Worm (Caenorhabditis elegans): Measurements from ENCODE around the gene sdpn-1.

The sdpn-1 gene

ce11 chrX:7997968-7998367, at the start of gene sdpn-1:
Gene sdpn-1, minus strand, starts transcription at chrX:7998229.
- no peak for TF ChIP-seq mdl-1 (tag; optimal IDR thresholded peaks at IDR 0.05)
- TF ChIP-seq fos-1 (tag; optimal IDR thresholded peaks at IDR 0.05) = peak; percentile 54

ce11 chrX:8045152-8045551, 47.1 kb upstream of the sdpn-1 start, which contains the start of gene C18A11.4:
Gene C18A11.4, plus strand, starts transcription at chrX:8045518.
- TF ChIP-seq mdl-1 (tag; optimal IDR thresholded peaks at IDR 0.05) (no peak), mab-5 (tag; optimal IDR thresholded peaks at IDR 0.05) (no peak), blmp-1 (tag; optimal IDR thresholded peaks at IDR 0.05; ENCODE audit: insufficient read depth) (peak; percentile 79), nhr-25 (tag; optimal IDR thresholded peaks at IDR 0.05) (no peak)

- no peak for TF ChIP-seq lin-39 (tag; optimal IDR thresholded peaks at IDR 0.05)
- no peak for TF ChIP-seq ceh-82 (tag; optimal IDR thresholded peaks at IDR 0.05)
- TF ChIP-seq nhr-12 (tag; optimal IDR thresholded peaks at IDR 0.05) = no peak
- no peak for TF ChIP-seq ceh-16 (tag; optimal IDR thresholded peaks at IDR 0.05)
- TF ChIP-seq lin-13 (GFP tag; optimal IDR thresholded peaks at IDR 0.05) = no peak
- no peak for TF ChIP-seq F13H6.1 (tag; optimal IDR thresholded peaks at IDR 0.05)
- TF ChIP-seq zag-1 (tag; optimal IDR thresholded peaks at IDR 0.05) = no peak
Measured at ce11 chrX:8040967-8041366, 42.9 kb upstream of the sdpn-1 start, which contains the start of gene xol-1. Gene xol-1, plus strand, starts transcription at chrX:8041313.

- TF ChIP-seq mab-5 (tag; optimal IDR thresholded peaks at IDR 0.05) = no peak
- no peak for TF ChIP-seq C34F6.9 (tag; optimal IDR thresholded peaks at IDR 0.05)
- TF ChIP-seq ztf-1 (GFP tag; conservative IDR thresholded peaks at IDR 0.05) = no peak
- TF ChIP-seq ztf-11 (tag; optimal IDR thresholded peaks at IDR 0.05) = no peak
- no peak for TF ChIP-seq lsy-2 (tag; optimal IDR thresholded peaks at IDR 0.05)
- TF ChIP-seq R02D3.7 (tag; optimal IDR thresholded peaks at IDR 0.05) = no peak
- TF ChIP-seq lin-11 (tag; optimal IDR thresholded peaks at IDR 0.05) = no peak
- no peak for TF ChIP-seq alr-1 (tag; optimal IDR thresholded peaks at IDR 0.05)
- no peak for TF ChIP-seq zag-1 (tag; optimal IDR thresholded peaks at IDR 0.05)
- no peak for TF ChIP-seq F13H6.1 (tag; optimal IDR thresholded peaks at IDR 0.05)
- TF ChIP-seq elt-3 (tag; optimal IDR thresholded peaks at IDR 0.05) = no peak
- no peak for TF ChIP-seq ztf-4 (tag; optimal IDR thresholded peaks at IDR 0.05)
- no peak for TF ChIP-seq sem-4 (tag; optimal IDR thresholded peaks at IDR 0.05)
- TF ChIP-seq crh-2 (tag; optimal IDR thresholded peaks at IDR 0.05) = no peak
- TF ChIP-seq nhr-21 (tag; optimal IDR thresholded peaks at IDR 0.05) = no peak
Measured at ce11 chrX:8037365-8037764, 39.3 kb upstream of the sdpn-1 start.

- TF ChIP-seq skn-1 (tag; optimal IDR thresholded peaks at IDR 0.05) (peak; percentile 95), alr-1 (tag; optimal IDR thresholded peaks at IDR 0.05) (no peak), unc-55 (GFP tag; optimal IDR thresholded peaks at IDR 0.05) (peak; percentile 99), mdl-1 (tag; optimal IDR thresholded peaks at IDR 0.05) (peak; percentile 94 to 96), nhr-237 (tag; optimal IDR thresholded peaks at IDR 0.05) (peak; percentile 97), sem-4 (tag; optimal IDR thresholded peaks at IDR 0.05) (peak; percentile 98), unc-39 (tag; optimal IDR thresholded peaks at IDR 0.05) (no peak), nhr-10 (tag; optimal IDR thresholded peaks at IDR 0.05) (peak; percentile 99), fos-1 (tag; optimal IDR thresholded peaks at IDR 0.05) (peak; percentile 98), lin-11 (tag; optimal IDR thresholded peaks at IDR 0.05) (peak; percentile 86), nhr-21 (tag; optimal IDR thresholded peaks at IDR 0.05) (peak; percentile 100), mab-5 (tag; optimal IDR thresholded peaks at IDR 0.05) (peak; percentile 99), R02D3.7 (tag; optimal IDR thresholded peaks at IDR 0.05) (peak; percentile 78), aly-2 (tag; optimal IDR thresholded peaks at IDR 0.05) (no peak), nhr-12 (tag; optimal IDR thresholded peaks at IDR 0.05) (peak; percentile 66), ztf-4 (tag; optimal IDR thresholded peaks at IDR 0.05) (peak; percentile 99), nhr-129 (tag; optimal IDR thresholded peaks at IDR 0.05) (peak; percentile 100), lin-39 (tag; optimal IDR thresholded peaks at IDR 0.05) (peak; percentile 98), lsy-2 (tag; optimal IDR thresholded peaks at IDR 0.05) (peak; percentile 95 to 97), ama-1 (optimal IDR thresholded peaks at IDR 0.05) (peak; percentile 84), ztf-1 (GFP tag; conservative IDR thresholded peaks at IDR 0.05) (peak; percentile 80; the same call in 1 of the 2 replicates), sma-9 (GFP tag; optimal IDR thresholded peaks at IDR 0.05) (peak; percentile 98), sma-9 (tag; optimal IDR thresholded peaks at IDR 0.05) (no peak), F13H6.1 (tag; optimal IDR thresholded peaks at IDR 0.05) (peak; percentile 99), nhr-11 (tag; optimal IDR thresholded peaks at IDR 0.05) (peak; percentile 55), sma-3 (GFP tag; optimal IDR thresholded peaks at IDR 0.05) (peak; percentile 99), crh-2 (tag; optimal IDR thresholded peaks at IDR 0.05) (peak; percentile 100), ZK546.5 (tag; optimal IDR thresholded peaks at IDR 0.05) (peak; percentile 72), ceh-82 (tag; optimal IDR thresholded peaks at IDR 0.05) (peak; percentile 97), lin-13 (GFP tag; optimal IDR thresholded peaks at IDR 0.05) (peak; percentile 98), snpc-4 (tag; optimal IDR thresholded peaks at IDR 0.05) (peak; percentile 88), zag-1 (tag; optimal IDR thresholded peaks at IDR 0.05) (peak; percentile 99), Y55F3AM.14 (GFP tag; optimal IDR thresholded peaks at IDR 0.05) (peak; percentile 96), nhr-25 (tag; optimal IDR thresholded peaks at IDR 0.05) (peak; percentile 99), nhr-23 (tag; optimal IDR thresholded peaks at IDR 0.05) (peak; percentile 20), blmp-1 (tag; optimal IDR thresholded peaks at IDR 0.05; ENCODE audit: insufficient read depth) (peak; percentile 72), unc-62 (GFP tag; optimal IDR thresholded peaks at IDR 0.05) (peak; percentile 97), C34F6.9 (tag; optimal IDR thresholded peaks at IDR 0.05) (peak; percentile 97)
Measured at ce11 chrX:8036219-8036883, 38.3 kb upstream of the sdpn-1 start.
